Worm (Caenorhabditis elegans) whole organism, L3 larva: ENCODE results near the gene npr-10.

Experiments
- ZK546.5 ChIP-seq: sonication (generic microtip); optimal IDR thresholded peaks from 2 replicates; lab custom pipeline; 2017; ENCODE audit warnings: missing biosample characterization, missing genetic modification characterization
- aly-2 ChIP-seq: fragments of 150-350 bp; optimal IDR thresholded peaks from 2 replicates; lab custom pipeline; 2014; ENCODE audit warnings: missing biosample characterization, missing genetic modification characterization
- ceh-82 ChIP-seq: fragments of 150-350 bp; optimal IDR thresholded peaks from 2 replicates; lab custom pipeline; 2014; ENCODE audit warnings: missing biosample characterization, missing genetic modification characterization
- daf-12 ChIP-seq: fragments of 150-350 bp; optimal IDR thresholded peaks from 2 replicates; lab custom pipeline; 2014; ENCODE audit warnings: missing biosample characterization, missing genetic modification reagents, missing genetic modification characterization
- egl-5 ChIP-seq: fragments of 150-350 bp; optimal IDR thresholded peaks from 2 replicates; lab custom pipeline; 2017; ENCODE audit warnings: missing biosample characterization, missing genetic modification reagents, missing genetic modification characterization, inconsistent platforms
- elt-1 ChIP-seq: fragments of 150-350 bp; optimal IDR thresholded peaks from 2 replicates; lab custom pipeline; 2014; ENCODE audit warnings: missing biosample characterization, missing genetic modification characterization
- elt-2 ChIP-seq: sonication (generic microtip); optimal IDR thresholded peaks from 2 replicates; lab custom pipeline; 2016; ENCODE audit warnings: missing genetic modification reagents, mild to moderate bottlenecking, missing genetic modification characterization, missing compliant biosample characterization
- fkh-10 ChIP-seq: sonication (generic microtip); optimal IDR thresholded peaks from 2 replicates; lab custom pipeline; 2017; ENCODE audit warnings: missing biosample characterization, missing genetic modification reagents, missing genetic modification characterization
- fkh-2 ChIP-seq: fragments of 150-350 bp; optimal IDR thresholded peaks from 2 replicates; lab custom pipeline; 2014; ENCODE audit warnings: missing biosample characterization, missing genetic modification reagents, missing genetic modification characterization
- fos-1 ChIP-seq: fragments of 150-350 bp; optimal IDR thresholded peaks from 2 replicates; lab custom pipeline; 2014; ENCODE audit warnings: missing biosample characterization, missing genetic modification characterization
- hmg-11 ChIP-seq: sonication (generic microtip); optimal IDR thresholded peaks from 2 replicates; lab custom pipeline; 2016; ENCODE audit warnings: missing genetic modification characterization, missing compliant biosample characterization
- jun-1 ChIP-seq: fragments of 150-350 bp; optimal IDR thresholded peaks from 2 replicates; lab custom pipeline; 2014; ENCODE audit warnings: missing biosample characterization, missing genetic modification reagents, missing genetic modification characterization
- lin-15B ChIP-seq: fragments of 150-350 bp; optimal IDR thresholded peaks from 2 replicates; lab custom pipeline; 2014; ENCODE audit warnings: missing biosample characterization, missing genetic modification characterization
- lsy-12 ChIP-seq: sonication (generic microtip); optimal IDR thresholded peaks from 2 replicates; lab custom pipeline; 2016; ENCODE audit warnings: mild to moderate bottlenecking, missing genetic modification characterization, missing compliant biosample characterization
- mdl-1 ChIP-seq: fragments of 150-350 bp; optimal IDR thresholded peaks from 2 replicates; lab custom pipeline; 2014; ENCODE audit warnings: missing biosample characterization, missing genetic modification characterization
- mml-1 ChIP-seq: fragments of 150-350 bp; sonication (generic microtip); optimal IDR thresholded peaks from 3 replicates; lab custom pipeline; 2014; ENCODE audit warnings: missing biosample characterization, missing genetic modification characterization
- nhr-11 ChIP-seq: fragments of 150-350 bp; optimal IDR thresholded peaks from 2 replicates; lab custom pipeline; 2014; ENCODE audit warnings: missing biosample characterization, missing genetic modification characterization
- nhr-23 ChIP-seq: fragments of 150-350 bp; optimal IDR thresholded peaks from 2 replicates; lab custom pipeline; 2014; ENCODE audit warnings: missing biosample characterization, missing genetic modification reagents, missing genetic modification characterization
- nhr-25 ChIP-seq: sonication (generic microtip); optimal IDR thresholded peaks from 2 replicates; lab custom pipeline; 2017; ENCODE audit warnings: missing biosample characterization, missing genetic modification characterization
- nhr-28 ChIP-seq: fragments of 150-350 bp; optimal IDR thresholded peaks from 2 replicates; lab custom pipeline; 2014; ENCODE audit warnings: missing biosample characterization, missing genetic modification characterization
- nhr-67 ChIP-seq: fragments of 150-350 bp; optimal IDR thresholded peaks from 2 replicates; lab custom pipeline; 2014; ENCODE audit warnings: missing biosample characterization, missing genetic modification characterization
- nhr-76 ChIP-seq: fragments of 150-350 bp; sonication (generic microtip); optimal IDR thresholded peaks from 5 replicates; lab custom pipeline; 2014; ENCODE audit warnings: missing biosample characterization, missing genetic modification characterization
- nhr-77 ChIP-seq: fragments of 150-350 bp; optimal IDR thresholded peaks from 2 replicates; lab custom pipeline; 2014; ENCODE audit warnings: missing biosample characterization, missing genetic modification characterization
- pha-4 ChIP-seq: fragments of 150-350 bp; optimal IDR thresholded peaks from 2 replicates; lab custom pipeline; 2014; ENCODE audit warnings: missing biosample characterization, missing genetic modification reagents, missing genetic modification characterization
- pqm-1 ChIP-seq: fragments of 150-350 bp; optimal IDR thresholded peaks from 2 replicates; lab custom pipeline; 2017; ENCODE audit warnings: missing biosample characterization, missing genetic modification characterization, inconsistent platforms
- sea-2 ChIP-seq: fragments of 150-350 bp; sonication (generic microtip); optimal IDR thresholded peaks from 4 replicates; lab custom pipeline; 2014; ENCODE audit warnings: missing biosample characterization, missing genetic modification reagents, missing genetic modification characterization
- skn-1 ChIP-seq: fragments of 150-350 bp; optimal IDR thresholded peaks from 2 replicates; lab custom pipeline; 2014; ENCODE audit warnings: missing biosample characterization, missing genetic modification characterization
- snpc-4 ChIP-seq: fragments of 150-350 bp; optimal IDR thresholded peaks from 2 replicates; lab custom pipeline; 2014; ENCODE audit warnings: missing biosample characterization, missing genetic modification characterization
- tbx-2 ChIP-seq: sonication (generic microtip); optimal IDR thresholded peaks from 2 replicates; lab custom pipeline; 2016; ENCODE audit warnings: mild to moderate bottlenecking, missing genetic modification characterization, missing compliant biosample characterization
- unc-39 ChIP-seq: sonication (generic microtip); optimal IDR thresholded peaks from 4 replicates; lab custom pipeline; 2017; ENCODE audit warnings: missing biosample characterization, missing genetic modification characterization
- unc-62 ChIP-seq: fragments of 150-350 bp; sonication (generic microtip); optimal IDR thresholded peaks from 4 replicates; lab custom pipeline; 2014; ENCODE audit warnings: missing biosample characterization, missing genetic modification reagents, missing genetic modification characterization
- zag-1 ChIP-seq: fragments of 150-350 bp; optimal IDR thresholded peaks from 2 replicates; lab custom pipeline; 2014; ENCODE audit warnings: missing biosample characterization, missing genetic modification characterization
- ztf-11 ChIP-seq: fragments of 150-350 bp; optimal IDR thresholded peaks from 2 replicates; lab custom pipeline; 2014; ENCODE audit warnings: missing biosample characterization, missing genetic modification characterization
- ztf-4 ChIP-seq: fragments of 150-350 bp; optimal IDR thresholded peaks from 2 replicates; lab custom pipeline; 2014; ENCODE audit warnings: missing biosample characterization, missing genetic modification characterization

Gene npr-10

ce11 chrX:13032610-13033009, at the start of gene npr-10:
TSS of gene npr-10 (minus strand) at chrX:13032710.
- TF ChIP-seq ztf-4 (tag; lab: Kevin White, UChicago) = no peak
- TF ChIP-seq nhr-28 (tag; lab: Kevin White, UChicago) = no peak
- TF ChIP-seq unc-62 (GFP tag; lab: Kevin White, UChicago) = no peak
- no peak for TF ChIP-seq egl-5
- no peak for TF ChIP-seq fkh-2
- no peak for TF ChIP-seq snpc-4 (tag; lab: Kevin White, UChicago)
- no peak for TF ChIP-seq nhr-11 (tag; lab: Kevin White, UChicago)
- TF ChIP-seq fos-1 (tag; lab: Kevin White, UChicago) = no peak
- TF ChIP-seq pha-4 = no peak
- no peak for TF ChIP-seq nhr-23 (tag; lab: Kevin White, UChicago)
- TF ChIP-seq pqm-1 (tag; lab: Kevin White, UChicago) = no peak
- no peak for TF ChIP-seq ztf-11 (tag; lab: Kevin White, UChicago)
- no peak for TF ChIP-seq elt-2 (tag; lab: Kevin White, UChicago)
- no peak for TF ChIP-seq ZK546.5 (tag; lab: Kevin White, UChicago)
- no peak for TF ChIP-seq nhr-76 (tag; lab: Kevin White, UChicago)
- no peak for TF ChIP-seq skn-1 (tag; lab: Kevin White, UChicago)
- no peak for TF ChIP-seq zag-1 (tag; lab: Kevin White, UChicago)
- no peak for TF ChIP-seq jun-1
- TF ChIP-seq lin-15B (tag; lab: Kevin White, UChicago) = no peak

- no peak for TF ChIP-seq nhr-77
- no peak for TF ChIP-seq nhr-28 (tag; lab: Kevin White, UChicago)
- TF ChIP-seq ZK546.5 (tag; lab: Kevin White, UChicago) = no peak
- TF ChIP-seq daf-12 (tag; lab: Kevin White, UChicago) = no peak
- no peak for TF ChIP-seq unc-39 (tag; lab: Kevin White, UChicago)
- no peak for TF ChIP-seq ztf-4 (tag; lab: Kevin White, UChicago)
- TF ChIP-seq hmg-11 = no peak
Observed at ce11 chrX:13077872-13078271, 45.4 kb upstream of the npr-10 start, which contains the start of gene K03A11.4. TSS of gene K03A11.4 (plus strand) at chrX:13078172.

ce11 chrX:13074373-13074772, 41.9 kb upstream of the npr-10 start, which contains the start of gene ceh-28:
TSS of gene ceh-28 (plus strand) at chrX:13074673.
- TF ChIP-seq lsy-12 (tag; lab: Kevin White, UChicago) = no peak
- TF ChIP-seq unc-62 (GFP tag; lab: Kevin White, UChicago) = no peak
- no peak for TF ChIP-seq elt-1 (tag; lab: Kevin White, UChicago)
- TF ChIP-seq jun-1 = no peak
- no peak for TF ChIP-seq tbx-2 (tag; lab: Kevin White, UChicago)
- no peak for TF ChIP-seq ceh-82 (tag; lab: Kevin White, UChicago)
- no peak for TF ChIP-seq hmg-11
- no peak for TF ChIP-seq pha-4
- no peak for TF ChIP-seq daf-12 (tag; lab: Kevin White, UChicago)
- TF ChIP-seq nhr-28 (tag; lab: Kevin White, UChicago) = no peak
- no peak for TF ChIP-seq sea-2
- TF ChIP-seq nhr-67 (tag; lab: Kevin White, UChicago) = no peak
- no peak for TF ChIP-seq zag-1 (tag; lab: Kevin White, UChicago)
- TF ChIP-seq unc-39 (tag; lab: Kevin White, UChicago) = no peak
- no peak for TF ChIP-seq nhr-76 (tag; lab: Kevin White, UChicago)

ce11 chrX:13071120-13071519, 38.6 kb upstream of the npr-10 start, which contains the start of gene cpx-2:
TSS of gene cpx-2 (minus strand) at chrX:13071220.
- TF ChIP-seq mdl-1 (tag; lab: Kevin White, UChicago) = no peak
- TF ChIP-seq, all 47 proteins: peak for 0

- TF ChIP-seq ceh-82 (tag; lab: Kevin White, UChicago) = no peak
- no peak for TF ChIP-seq mdl-1 (tag; lab: Kevin White, UChicago)
- no peak for TF ChIP-seq unc-39 (tag; lab: Kevin White, UChicago)
- no peak for TF ChIP-seq mml-1 (tag; lab: Kevin White, UChicago)
- no peak for TF ChIP-seq jun-1
- TF ChIP-seq egl-5 = peak; percentile 25
- TF ChIP-seq nhr-25 (tag; lab: Kevin White, UChicago) = no peak
- no peak for TF ChIP-seq sea-2
- peak; percentile 39 for TF ChIP-seq elt-2 (tag; lab: Kevin White, UChicago)
- TF ChIP-seq skn-1 (tag; lab: Kevin White, UChicago) = no peak
- no peak for TF ChIP-seq aly-2
- no peak for TF ChIP-seq fkh-10 (GFP tag; lab: Kevin White, UChicago)
- no peak for TF ChIP-seq pha-4
- no peak for TF ChIP-seq unc-62 (GFP tag; lab: Kevin White, UChicago)
- TF ChIP-seq, all 47 proteins: peak for 2
Observed at ce11 chrX:13062934-13063585, 30.6 kb upstream of the npr-10 start, which contains the start of gene K03A11.5. TSS of gene K03A11.5 (plus strand) at chrX:13063535.
